Worm (Caenorhabditis elegans): ENCODE results near the gene sec-3.

The sec-3 gene

DNA sequence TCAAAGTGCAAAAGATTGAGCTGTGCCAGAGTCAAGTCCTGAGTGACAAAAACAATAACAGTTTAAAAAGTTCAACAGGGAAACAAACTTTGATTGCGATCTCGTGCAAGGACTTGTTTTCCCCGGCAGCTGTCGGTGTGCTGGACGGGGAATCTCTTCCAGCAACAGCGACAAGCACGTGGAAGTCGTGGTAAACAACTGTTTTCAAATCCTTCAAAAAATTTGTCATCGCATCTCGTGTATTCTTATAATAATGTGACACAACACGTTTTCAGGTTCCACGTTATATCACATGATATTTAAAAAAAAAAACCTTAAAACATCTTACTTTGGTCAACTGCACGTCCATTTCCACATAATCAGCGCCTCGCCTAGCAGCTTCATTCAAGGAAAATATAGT, 9.0 kb upstream of the sec-3 start (continued):
- TF ChIP-seq tra-1 (GFP tag; IDR thresholded peaks at IDR 0.05) (0 out of 2 replicates have a peak, but pooled peaks have one; percentile 19), arid-1 (GFP tag; conservative IDR thresholded peaks at IDR 0.05) (no peak), lin-29 (GFP tag; IDR thresholded peaks at IDR 0.05) (no peak), daf-16 (GFP tag; optimal IDR thresholded peaks at IDR 0.05) (peak in 1 of 2 experiments; percentile 98), daf-16 (tag; optimal IDR thresholded peaks at IDR 0.05) (no peak), nhr-6 (tag; optimal IDR thresholded peaks at IDR 0.05) (no peak), lim-7 (GFP tag; IDR thresholded peaks at IDR 0.05) (no peak), pqm-1 (tag; optimal IDR thresholded peaks at IDR 0.05) (no peak), vab-7 (GFP tag; IDR thresholded peaks at IDR 0.05) (no peak), egl-43 (GFP tag; IDR thresholded peaks at IDR 0.05) (no peak), mes-2 (tag; optimal IDR thresholded peaks at IDR 0.05; ENCODE audit: poor library complexity, severe bottlenecking) (no peak), dmd-8 (GFP tag; IDR thresholded peaks at IDR 0.05) (no peak), hif-1 (tag; optimal IDR thresholded peaks at IDR 0.05) (peak in 1 of 2 experiments; percentile 74)

- TF ChIP-seq madf-9 (GFP tag; conservative IDR thresholded peaks at IDR 0.05) (no peak), mdl-1 (tag; optimal IDR thresholded peaks at IDR 0.05) (peak in 1 of 2 experiments; percentile 23), hlh-11 (tag; optimal IDR thresholded peaks at IDR 0.05) (peak; percentile 55), duxl-1 (tag; optimal IDR thresholded peaks at IDR 0.05; ENCODE audit: poor library complexity) (peak; percentile 12), ceh-62 (tag; optimal IDR thresholded peaks at IDR 0.05) (no peak), nhr-102 (tag; optimal IDR thresholded peaks at IDR 0.05) (peak; percentile 16), mes-2 (tag; optimal IDR thresholded peaks at IDR 0.05; ENCODE audit: poor library complexity, severe bottlenecking) (peak; percentile 85), hlh-30 (tag; optimal IDR thresholded peaks at IDR 0.05; ENCODE audit: insufficient read depth) (peak; percentile 99), daf-16 (GFP tag; optimal IDR thresholded peaks at IDR 0.05) (peak in 1 of 2 experiments; percentile 43), daf-16 (tag; optimal IDR thresholded peaks at IDR 0.05) (peak; percentile 50), aly-2 (tag; optimal IDR thresholded peaks at IDR 0.05) (no peak), dve-1 (tag; optimal IDR thresholded peaks at IDR 0.05; ENCODE audit: insufficient read depth) (peak; percentile 63), lsy-2 (tag; optimal IDR thresholded peaks at IDR 0.05) (peak in 1 of 2 experiments; percentile 74), jun-1 (tag; optimal IDR thresholded peaks at IDR 0.05) (no peak), T20F7.1 (GFP tag; optimal IDR thresholded peaks at IDR 0.05) (peak; percentile 52), fkh-10 (GFP tag; optimal IDR thresholded peaks at IDR 0.05) (no peak), lim-7 (GFP tag; IDR thresholded peaks at IDR 0.05) (no peak), nhr-6 (tag; optimal IDR thresholded peaks at IDR 0.05) (peak; percentile 52), lin-39 (tag; optimal IDR thresholded peaks at IDR 0.05) (no peak), lin-13 (GFP tag; optimal IDR thresholded peaks at IDR 0.05) (peak; percentile 67), nhr-77 (tag; optimal IDR thresholded peaks at IDR 0.05) (peak; percentile 34), pha-4 (GFP tag; IDR thresholded peaks at IDR 0.05) (no peak), pha-4 (tag; optimal IDR thresholded peaks at IDR 0.05) (peak; percentile 55), hmg-1.1 (GFP tag; IDR thresholded peaks at IDR 0.05) (peak; percentile 55), nhr-28 (tag; optimal IDR thresholded peaks at IDR 0.05) (peak; percentile 48), aha-1 (tag) (peak; percentile 97), nhr-111 (GFP tag; optimal IDR thresholded peaks at IDR 0.05) (no peak), unc-39 (tag; optimal IDR thresholded peaks at IDR 0.05) (no peak), rbr-2 (tag; optimal IDR thresholded peaks at IDR 0.05) (peak; percentile 68), Y48G9A.11 (GFP tag; IDR thresholded peaks at IDR 0.05) (no peak), dpl-1 (GFP tag; optimal IDR thresholded peaks at IDR 0.05) (peak; percentile 80), F37D6.2 (tag; optimal IDR thresholded peaks at IDR 0.05) (peak; percentile 21), dmd-6 (GFP tag; IDR thresholded peaks at IDR 0.05) (0 out of 2 replicates have a peak, but pooled peaks have one; percentile 29), nhr-25 (tag; optimal IDR thresholded peaks at IDR 0.05; ENCODE audit: borderline replicate concordance, insufficient read depth) (peak; percentile 4), lin-38 (GFP tag; IDR thresholded peaks at IDR 0.05) (peak; percentile 95), hif-1 (tag; optimal IDR thresholded peaks at IDR 0.05) (peak in 1 of 2 experiments; percentile 73), mep-1 (tag; optimal IDR thresholded peaks at IDR 0.05) (peak; percentile 89)
Measured at ce11 chrX:3106137-3106536, 6.5 kb upstream of the sec-3 start, which contains the start of gene K10B3.5. K10B3.5 (minus strand) TSS chrX:3106479.

All from whole organism, L4 larva.